Worm (Caenorhabditis elegans) whole organism, midembryonic: ENCODE results near the gene B0285.6.

ENCODE experiments used
- T22C8.4 ChIP-seq: fragments of 200-800 bp; sonication (Bioruptor generic); IDR thresholded peaks from 2 replicates; pipeline ENCODE4 v1.3.6; 2022; ENCODE audit warnings: missing genetic modification characterization, missing compliant biosample characterization
- cog-1 ChIP-seq: sonication (generic microtip); optimal IDR thresholded peaks from 2 replicates; lab custom pipeline; 2016; ENCODE audit warnings: missing genetic modification characterization, missing compliant biosample characterization
- flt-1 ChIP-seq: fragments of 200-800 bp; sonication (Bioruptor generic); IDR thresholded peaks from 2 replicates; pipeline ENCODE4 v1.3.6; 2022; ENCODE audit warnings: missing genetic modification characterization, missing compliant biosample characterization
- klf-2 ChIP-seq: fragments of 200-800 bp; sonication (Bioruptor generic); conservative IDR thresholded peaks from 2 replicates; pipeline ENCODE4 v1.3.6; 2022; ENCODE audit warnings: missing genetic modification reagents, missing genetic modification characterization, missing compliant biosample characterization
- med-1 ChIP-seq: sonication (generic microtip); optimal IDR thresholded peaks from 2 replicates; lab custom pipeline; 2017; ENCODE audit warnings: missing genetic modification characterization, mild to moderate bottlenecking, missing compliant biosample characterization, antibody characterized with exemption, missing genetic modification reagents; ENCODE audit not compliant: insufficient read depth
- ref-1 ChIP-seq: fragments of 200-800 bp; sonication (Bioruptor generic); conservative IDR thresholded peaks from 2 replicates; pipeline ENCODE4 v1.3.6; 2022; ENCODE audit warnings: missing genetic modification reagents, missing genetic modification characterization, missing compliant biosample characterization
- tab-1 ChIP-seq: fragments of 200-800 bp; sonication (Bioruptor generic); IDR thresholded peaks from 2 replicates; pipeline ENCODE4 v1.3.6; 2022; ENCODE audit warnings: missing genetic modification characterization, missing compliant biosample characterization
- ztf-23 ChIP-seq: fragments of 200-800 bp; sonication (Bioruptor generic); IDR thresholded peaks from 2 replicates; pipeline ENCODE4 v1.3.6; 2022; ENCODE audit warnings: missing genetic modification reagents, missing genetic modification characterization, missing compliant biosample characterization
- ztf-29 ChIP-seq: fragments of 200-800 bp; sonication (Bioruptor generic); IDR thresholded peaks from 2 replicates; pipeline ENCODE4 v1.3.6; 2022; ENCODE audit warnings: missing genetic modification reagents, missing genetic modification characterization, missing compliant biosample characterization

B0285.6 gene

DNA sequence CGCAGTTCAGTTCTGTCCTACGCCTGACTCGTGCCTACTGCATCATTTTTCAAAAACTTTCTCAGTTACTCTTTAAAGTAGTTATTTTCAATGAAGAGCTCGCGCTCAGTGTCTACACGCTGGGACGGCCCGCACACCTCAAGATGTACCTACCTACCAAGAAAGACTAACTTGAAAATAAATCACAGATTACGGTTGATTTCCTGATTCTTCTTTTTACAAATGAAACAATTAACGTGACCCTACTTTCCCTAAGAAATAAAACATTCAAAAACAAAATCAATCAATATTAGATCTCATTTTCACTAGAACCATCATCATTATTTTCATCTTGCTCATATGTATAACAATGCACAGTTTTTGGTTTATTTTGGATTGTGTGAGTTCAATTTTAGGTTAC lies 28.5 kb upstream of the B0285.6 start, which contains the start of gene H38K22.7:
H38K22.7 (plus strand) TSS at position 301 of the 400 bp plus-strand sequence.
- TF ChIP-seq klf-2 (GFP tag; lab: Robert Waterston, UW), result no peak
- no peak for TF ChIP-seq cog-1 (tag; lab: Kevin White, UChicago)
- no peak for TF ChIP-seq med-1 (GFP tag; lab: Kevin White, UChicago)
- TF ChIP-seq T22C8.4, result no peak
- no peak for TF ChIP-seq ref-1
- TF ChIP-seq flt-1 (GFP tag; lab: Robert Waterston, UW), result no peak
- TF ChIP-seq ztf-29 (GFP tag; lab: Robert Waterston, UW), result no peak
- TF ChIP-seq ztf-23, result no peak
- no peak for TF ChIP-seq tab-1

DNA sequence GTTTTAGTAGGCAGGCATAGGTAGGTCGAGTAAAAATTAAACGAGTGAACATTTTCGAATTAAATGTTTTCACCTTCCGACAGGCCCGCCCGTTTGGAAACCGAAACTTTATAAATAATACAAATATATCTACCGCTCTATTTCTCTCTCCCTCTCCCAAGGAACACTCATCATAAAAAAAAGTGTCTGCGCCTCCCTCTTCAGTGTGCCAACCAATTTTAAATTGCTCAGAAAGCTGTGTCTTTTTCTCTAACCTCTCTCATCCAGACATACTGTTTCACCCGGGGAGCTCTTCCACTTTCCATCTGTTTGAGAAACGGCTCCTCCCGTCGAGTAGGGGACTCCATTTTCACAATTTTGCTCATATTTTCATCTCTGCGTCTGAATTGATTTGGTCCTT lies 26.8 kb upstream of the B0285.6 start:
- TF ChIP-seq flt-1 (GFP tag; lab: Robert Waterston, UW) (no peak), T22C8.4 (no peak), cog-1 (tag; lab: Kevin White, UChicago) (no peak), klf-2 (GFP tag; lab: Robert Waterston, UW) (no peak), ztf-23 (no peak), med-1 (GFP tag; lab: Kevin White, UChicago) (no peak)

DNA sequence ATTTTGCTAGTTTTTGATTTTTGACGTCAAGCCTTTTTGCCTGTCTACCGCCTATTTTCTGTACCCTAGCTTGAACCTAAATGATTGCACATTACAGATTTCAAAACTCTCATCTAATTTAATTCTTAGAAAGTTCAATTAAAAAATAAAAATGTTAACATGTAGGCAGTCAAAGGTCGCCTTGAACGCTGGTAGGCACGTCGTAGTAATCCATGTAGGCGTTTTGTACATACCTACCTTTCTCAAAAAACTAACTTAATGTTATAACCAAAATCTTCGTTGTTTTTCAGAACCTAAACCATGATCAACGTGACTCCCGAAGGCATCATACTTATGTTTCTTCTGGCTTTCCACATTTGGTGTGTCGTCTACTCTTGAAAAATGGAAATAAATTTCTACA lies 26.0 kb upstream of the B0285.6 start, which contains the start of gene H38K22.9:
H38K22.9 (plus strand) TSS at position 301 of the 400 bp plus-strand sequence.
- TF ChIP-seq med-1 (GFP tag; lab: Kevin White, UChicago) (no peak), klf-2 (GFP tag; lab: Robert Waterston, UW) (no peak), tab-1 (no peak), flt-1 (GFP tag; lab: Robert Waterston, UW) (no peak), ztf-29 (GFP tag; lab: Robert Waterston, UW) (no peak), cog-1 (tag; lab: Kevin White, UChicago) (no peak), ztf-23 (no peak), T22C8.4 (no peak), ref-1 (no peak)

DNA sequence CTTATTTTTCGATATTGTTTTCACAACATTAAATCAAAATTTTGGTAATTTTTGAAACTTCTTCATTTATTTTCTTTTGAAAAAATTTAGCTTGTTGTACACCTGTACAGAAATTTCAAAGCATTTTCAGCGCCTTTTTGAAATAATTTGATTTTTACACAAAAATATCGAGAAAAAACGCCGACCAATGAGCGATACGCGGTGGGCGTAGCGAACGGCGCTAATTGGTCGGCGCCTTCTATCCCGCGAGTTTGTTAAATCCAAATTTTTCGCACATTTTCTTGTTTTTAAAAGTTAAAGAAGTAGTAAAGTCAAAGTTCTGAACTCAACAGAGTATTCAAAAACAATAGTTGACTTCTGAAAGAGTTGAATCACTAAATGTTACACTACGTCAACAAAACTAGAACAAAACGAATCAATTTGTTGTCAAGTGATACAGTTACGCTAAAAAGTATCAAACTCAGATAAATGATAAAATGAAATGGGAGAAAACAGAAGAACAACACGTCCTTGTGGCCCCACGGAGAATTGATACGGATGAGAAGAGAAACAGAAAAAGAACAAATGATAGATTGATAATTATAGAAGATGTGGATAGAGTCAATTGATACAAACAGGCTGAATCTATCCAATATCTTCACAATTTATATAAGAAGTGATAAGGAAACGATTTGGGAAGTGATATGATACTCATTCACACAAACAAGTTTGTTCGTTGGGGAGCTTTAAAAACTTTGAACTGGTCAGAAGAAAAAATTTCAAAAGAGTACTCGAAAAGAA lies 21.5 kb upstream of the B0285.6 start:
- TF ChIP-seq med-1 (GFP tag; lab: Kevin White, UChicago) (no peak), T22C8.4 (no peak), ztf-23 (no peak)

- TF ChIP-seq tab-1, result no peak
- no peak for TF ChIP-seq cog-1 (tag; lab: Kevin White, UChicago)
- TF ChIP-seq ref-1, result no peak
- no peak for TF ChIP-seq T22C8.4
- TF ChIP-seq ztf-23, result no peak
- no peak for TF ChIP-seq klf-2 (GFP tag; lab: Robert Waterston, UW)
- TF ChIP-seq flt-1 (GFP tag; lab: Robert Waterston, UW), result no peak
- TF ChIP-seq ztf-29 (GFP tag; lab: Robert Waterston, UW), result no peak
Measured at ce11 chrIII:4330984-4331383, 18.9 kb upstream of the B0285.6 start, which contains the start of gene gly-6. Gene gly-6, minus strand, starts transcription at chrIII:4331228.

ce11 chrIII:4332543-4333042 lies 17.3 kb upstream of the B0285.6 start, which contains the start of gene cdk-12:
Gene cdk-12, plus strand, starts transcription at chrIII:4332992.
- TF ChIP-seq ztf-23, result no peak
- no peak for TF ChIP-seq klf-2 (GFP tag; lab: Robert Waterston, UW)
- no peak for TF ChIP-seq med-1 (GFP tag; lab: Kevin White, UChicago)

DNA sequence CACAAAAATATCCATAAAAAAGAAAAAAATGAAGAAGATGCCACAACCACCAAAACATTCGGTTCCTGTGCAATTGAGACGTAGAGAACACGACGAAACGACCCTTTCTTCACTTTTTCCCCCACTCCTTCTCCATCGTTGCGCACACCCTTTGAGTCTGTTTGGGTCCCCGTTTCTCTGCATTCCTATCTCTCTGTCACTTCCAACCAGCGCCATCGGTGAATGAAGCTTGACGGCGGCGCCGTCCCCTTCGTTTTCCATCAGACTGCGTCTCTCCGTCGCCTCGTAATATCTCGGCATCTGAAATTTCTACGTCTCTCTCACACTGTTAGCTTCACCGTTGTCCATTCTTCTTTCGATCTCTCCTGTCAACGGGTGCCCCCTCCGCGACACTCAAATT lies 14.3 kb upstream of the B0285.6 start:
- TF ChIP-seq flt-1 (GFP tag; lab: Robert Waterston, UW) (no peak), cog-1 (tag; lab: Kevin White, UChicago) (no peak), ref-1 (no peak), T22C8.4 (no peak), med-1 (GFP tag; lab: Kevin White, UChicago) (no peak), ztf-29 (GFP tag; lab: Robert Waterston, UW) (no peak), klf-2 (GFP tag; lab: Robert Waterston, UW) (no peak), tab-1 (no peak), ztf-23 (no peak)

DNA sequence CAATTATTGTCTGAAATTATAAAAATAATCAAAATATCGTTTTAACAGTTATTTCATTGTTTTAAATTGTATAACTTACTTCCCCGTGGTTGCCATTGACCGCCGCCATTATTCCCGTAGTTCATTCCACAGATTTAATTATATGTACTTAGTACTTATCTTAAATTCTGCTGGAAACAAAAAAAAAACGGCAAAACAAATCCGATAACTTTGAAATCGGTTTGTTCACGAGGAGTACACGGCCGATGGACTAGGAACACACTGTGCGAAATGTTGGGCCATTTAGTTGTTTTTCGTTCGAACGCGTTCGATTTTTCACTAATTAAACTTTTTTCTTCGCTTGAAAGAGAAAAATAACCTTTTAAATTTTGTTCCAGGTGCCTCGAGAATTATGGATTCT lies 6.8 kb upstream of the B0285.6 start, which contains the start of the genes B0285.3 and lcmt-1:
B0285.3 (minus strand) TSS at position 267 of the 400 bp plus-strand sequence.
lcmt-1 (plus strand) TSS at position 377 of the 400 bp plus-strand sequence.
- no peak for TF ChIP-seq med-1 (GFP tag; lab: Kevin White, UChicago)
- TF ChIP-seq T22C8.4, result no peak
- no peak for TF ChIP-seq klf-2 (GFP tag; lab: Robert Waterston, UW)
- peak; percentile 40; the same call in 1 of the 2 replicates for TF ChIP-seq flt-1 (GFP tag; lab: Robert Waterston, UW)
- TF ChIP-seq tab-1, result no peak
- no peak for TF ChIP-seq ztf-29 (GFP tag; lab: Robert Waterston, UW)
- TF ChIP-seq cog-1 (tag; lab: Kevin White, UChicago), result no peak
- no peak for TF ChIP-seq ref-1
- TF ChIP-seq ztf-23, result 0 out of 2 replicates have a peak, but pooled peaks have one; percentile 5

ce11 chrIII:4345034-4345433 lies 4.9 kb upstream of the B0285.6 start, which contains the start of gene hse-5:
Gene hse-5, plus strand, starts transcription at chrIII:4345334.
- no peak for TF ChIP-seq T22C8.4
- TF ChIP-seq cog-1 (tag; lab: Kevin White, UChicago), result no peak
- TF ChIP-seq klf-2 (GFP tag; lab: Robert Waterston, UW), result no peak
- no peak for TF ChIP-seq ztf-29 (GFP tag; lab: Robert Waterston, UW)
- no peak for TF ChIP-seq flt-1 (GFP tag; lab: Robert Waterston, UW)
- TF ChIP-seq ztf-23, result no peak
- no peak for TF ChIP-seq ref-1
- TF ChIP-seq med-1 (GFP tag; lab: Kevin White, UChicago), result no peak

ce11 chrIII:4356384-4356783 lies 6.5 kb downstream of the B0285.6 start, which contains the start of gene mnp-1:
Gene mnp-1, plus strand, starts transcription at chrIII:4356594.
- TF ChIP-seq flt-1 (GFP tag; lab: Robert Waterston, UW), result 0 out of 2 replicates have a peak, but pooled peaks have one; percentile 44
- TF ChIP-seq klf-2 (GFP tag; lab: Robert Waterston, UW), result no peak
- no peak for TF ChIP-seq ztf-29 (GFP tag; lab: Robert Waterston, UW)
